Worm (Caenorhabditis elegans): ENCODE data around the gene T12E12.6.

- TF ChIP-seq ama-1 (optimal IDR thresholded peaks at IDR 0.05) (no peak), sea-1 (GFP tag; conservative IDR thresholded peaks at IDR 0.05) (no peak), hmbx-1 (tag; optimal IDR thresholded peaks at IDR 0.05) (no peak), pes-1 (GFP tag; IDR thresholded peaks at IDR 0.05) (no peak), tra-4 (tag; optimal IDR thresholded peaks at IDR 0.05) (no peak), hmg-4 (GFP tag; optimal IDR thresholded peaks at IDR 0.05) (no peak)
These were observed 24.7 kb upstream of the T12E12.6 start for ce11 chrIV:5598515-5599132.

Data from whole organism, early embryonic.